Fruit fly (Drosophila melanogaster) whole organism, adult: ENCODE measurements around the gene CG7512.

Experiments
- CG14711 ChIP-seq: fragments of 200-800 bp; sonication (Bioruptor generic); optimal IDR thresholded peaks from 2 replicates; lab custom pipeline; 2018; ENCODE audit warnings: missing biosample characterization, mild to moderate bottlenecking, missing genetic modification characterization, moderate library complexity
- CG33017 ChIP-seq: fragments of 200-800 bp; sonication (Bioruptor generic); optimal IDR thresholded peaks from 2 replicates; lab custom pipeline; 2018; ENCODE audit warnings: missing biosample characterization, mild to moderate bottlenecking, missing genetic modification characterization, moderate library complexity
- Clk ChIP-seq: fragments of 200-800 bp; sonication (Bioruptor generic); optimal IDR thresholded peaks from 2 replicates; lab custom pipeline; 2017; ENCODE audit warnings: missing biosample characterization, missing genetic modification characterization
- bab1 ChIP-seq: fragments of 200-800 bp; sonication (Bioruptor generic); optimal IDR thresholded peaks from 3 replicates; lab custom pipeline; 2019; ENCODE audit warnings: missing biosample characterization, mild to moderate bottlenecking, missing genetic modification characterization, moderate library complexity
- cnc ChIP-seq, 2 experiments: fragments of >200 bp; optimal IDR thresholded peaks; 2 replicates each; lab custom pipeline; 2017
- kay ChIP-seq: fragments of 200-800 bp; sonication (Bioruptor generic); peaks from one replicate; lab custom pipeline; 2016; ENCODE audit warnings: missing biosample characterization, missing genetic modification characterization, borderline replicate concordance
- ovo ChIP-seq: fragments of 200-800 bp; sonication (Bioruptor generic); optimal IDR thresholded peaks from 2 replicates; lab custom pipeline; 2016; ENCODE audit warnings: missing biosample characterization, missing genetic modification characterization
- toe ChIP-seq: fragments of 200-800 bp; sonication (Bioruptor generic); optimal IDR thresholded peaks from 2 replicates; lab custom pipeline; 2016; ENCODE audit warnings: missing biosample characterization, missing genetic modification characterization

dm6 chr3L:11480304-11480703, 33.2 kb upstream of the CG7512 start:
- TF ChIP-seq cnc (optimal IDR thresholded peaks at IDR 0.05; lab: Kevin White, UChicago), result no peak
- TF ChIP-seq bab1, result no peak
- TF ChIP-seq Clk (GFP tag; lab: Kevin White, UChicago), result no peak
- TF ChIP-seq ovo (GFP tag; lab: Kevin White, UChicago), result no peak
- no peak for TF ChIP-seq CG14711 (tag; lab: Kevin White, UChicago)
- no peak for TF ChIP-seq toe (GFP tag; lab: Kevin White, UChicago)
- TF ChIP-seq CG33017 (tag; lab: Kevin White, UChicago), result no peak
- TF ChIP-seq kay, result no peak
